Worm (Caenorhabditis elegans): ENCODE data around the gene ppm-1.A.

DNA sequence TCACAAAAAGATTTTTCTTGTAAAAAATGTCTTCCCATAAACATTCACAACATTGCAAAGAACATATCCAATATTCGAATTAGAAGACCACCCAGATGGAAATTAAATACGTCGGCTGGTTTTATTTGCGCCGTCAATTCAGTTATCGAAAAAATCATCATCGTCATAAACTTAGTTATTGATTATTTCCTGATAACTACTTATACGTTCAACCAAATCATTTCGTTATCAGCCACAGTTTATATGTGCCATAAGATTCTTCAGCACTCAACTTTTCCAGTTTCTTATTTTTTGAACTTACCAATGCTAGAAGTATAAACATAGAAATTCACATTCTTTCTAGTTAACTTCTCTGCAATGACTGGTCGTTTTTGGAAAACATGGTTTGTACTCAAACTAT, 44.5 kb upstream of the ppm-1.A start:
- TF ChIP-seq unc-62 (GFP tag; optimal IDR thresholded peaks at IDR 0.05): no peak
- no peak for TF ChIP-seq pha-4 (tag; optimal IDR thresholded peaks at IDR 0.05)
- no peak for TF ChIP-seq elt-1 (tag; optimal IDR thresholded peaks at IDR 0.05; ENCODE audit: borderline replicate concordance, insufficient read depth)

Measured in whole organism, mixed stage, embryonic.